Worm (Caenorhabditis elegans) whole organism, young adult: ENCODE measurements around the gene C47G2.4.

Source experiments
- B0019.2 ChIP-seq: fragments of 200-800 bp; sonication (Bioruptor generic); conservative IDR thresholded peaks from 2 replicates; pipeline ENCODE4 v1.3.6; 2022; ENCODE audit warnings: missing genetic modification reagents, missing genetic modification characterization, missing compliant biosample characterization
- B0261.1 ChIP-seq: sonication (generic microtip); optimal IDR thresholded peaks from 2 replicates; lab custom pipeline; 2016; ENCODE audit warnings: mild to moderate bottlenecking, missing genetic modification characterization, moderate library complexity, missing compliant biosample characterization
- B0336.3 ChIP-seq: fragments of 200-800 bp; sonication (Bioruptor generic); IDR thresholded peaks from 2 replicates; pipeline ENCODE4 v1.3.6; 2022; ENCODE audit warnings: missing genetic modification characterization, missing compliant biosample characterization
- C06A6.2 ChIP-seq: fragments of 200-800 bp; sonication (Bioruptor generic); conservative IDR thresholded peaks from 2 replicates; pipeline ENCODE4 v1.3.6; 2022; ENCODE audit warnings: missing genetic modification characterization, missing compliant biosample characterization
- F23B12.7 ChIP-seq: sonication (generic microtip); optimal IDR thresholded peaks from 2 replicates; lab custom pipeline; 2017; ENCODE audit warnings: missing genetic modification characterization, mild to moderate bottlenecking, missing compliant biosample characterization, antibody characterized with exemption, moderate library complexity; ENCODE audit not compliant: insufficient read depth
- F33H1.4 ChIP-seq: fragments of 200-800 bp; sonication (Bioruptor generic); IDR thresholded peaks from 2 replicates; pipeline ENCODE4 v1.3.6; 2022; ENCODE audit warnings: missing genetic modification reagents, missing genetic modification characterization, missing compliant biosample characterization
- F37B4.10 ChIP-seq: fragments of 200-800 bp; sonication (Bioruptor generic); IDR thresholded peaks from 2 replicates; pipeline ENCODE4 v1.3.6; 2022; ENCODE audit warnings: missing genetic modification characterization, missing compliant biosample characterization
- F49E8.2 ChIP-seq: sonication (generic microtip); optimal IDR thresholded peaks from 3 replicates; lab custom pipeline; 2017; ENCODE audit warnings: missing genetic modification characterization, mild to moderate bottlenecking, missing compliant biosample characterization, antibody characterized with exemption, moderate library complexity; ENCODE audit not compliant: insufficient read depth
- F57A8.1 ChIP-seq: fragments of 200-800 bp; sonication (Bioruptor generic); optimal IDR thresholded peaks from 2 replicates; lab custom pipeline; 2018; ENCODE audit warnings: mild to moderate bottlenecking, missing genetic modification characterization, moderate library complexity, missing compliant biosample characterization
- F57C9.4 ChIP-seq: sonication (generic microtip); optimal IDR thresholded peaks from 2 replicates; lab custom pipeline; 2017; ENCODE audit warnings: mild to moderate bottlenecking, missing genetic modification characterization, missing compliant biosample characterization
- K12H6.12 ChIP-seq: fragments of 200-800 bp; sonication (Bioruptor generic); optimal IDR thresholded peaks from 2 replicates; lab custom pipeline; 2018; ENCODE audit warnings: mild to moderate bottlenecking, missing genetic modification characterization, missing compliant biosample characterization
- Y56A3A.18 ChIP-seq: fragments of 200-800 bp; sonication (Bioruptor generic); IDR thresholded peaks from 2 replicates; pipeline ENCODE4 v1.3.6; 2022; ENCODE audit warnings: missing genetic modification reagents, missing genetic modification characterization, missing compliant biosample characterization
- ZK185.1 ChIP-seq: sonication (generic microtip); optimal IDR thresholded peaks from 2 replicates; lab custom pipeline; 2016; ENCODE audit warnings: mild to moderate bottlenecking, missing genetic modification characterization, missing compliant biosample characterization; ENCODE audit not compliant: poor library complexity, severe bottlenecking
- atf-7 ChIP-seq: sonication (generic microtip); optimal IDR thresholded peaks from 2 replicates; lab custom pipeline; 2017; ENCODE audit warnings: mild to moderate bottlenecking, missing genetic modification characterization, missing compliant biosample characterization
- athp-1 ChIP-seq: sonication (generic microtip); optimal IDR thresholded peaks from 2 replicates; lab custom pipeline; 2017; ENCODE audit warnings: mild to moderate bottlenecking, missing genetic modification characterization, missing compliant biosample characterization
- attf-6 ChIP-seq: fragments of 200-800 bp; sonication (Bioruptor generic); IDR thresholded peaks from 2 replicates; pipeline ENCODE4 v1.3.6; 2022; ENCODE audit warnings: missing genetic modification reagents, missing genetic modification characterization, missing compliant biosample characterization
- bed-2 ChIP-seq: fragments of 200-800 bp; sonication (Bioruptor generic); IDR thresholded peaks from 2 replicates; pipeline ENCODE4 v1.3.6; 2022; ENCODE audit warnings: missing genetic modification reagents, missing genetic modification characterization, missing compliant biosample characterization
- cebp-2 ChIP-seq: fragments of 200-800 bp; sonication (Bioruptor generic); IDR thresholded peaks from 2 replicates; pipeline ENCODE4 v1.3.6; 2022; ENCODE audit warnings: missing genetic modification characterization, missing compliant biosample characterization
- ceh-100 ChIP-seq: fragments of 200-800 bp; sonication (Bioruptor generic); IDR thresholded peaks from 2 replicates; pipeline ENCODE4 v1.3.6; 2022; ENCODE audit warnings: missing genetic modification reagents, missing genetic modification characterization, missing compliant biosample characterization
- ceh-40 ChIP-seq: fragments of 200-800 bp; sonication (Bioruptor generic); IDR thresholded peaks from 2 replicates; pipeline ENCODE4 v1.3.6; 2022; ENCODE audit warnings: missing genetic modification characterization, missing compliant biosample characterization
- ceh-91 ChIP-seq: fragments of 200-800 bp; sonication (Bioruptor generic); IDR thresholded peaks from 2 replicates; pipeline ENCODE4 v1.3.6; 2022; ENCODE audit warnings: missing genetic modification reagents, missing genetic modification characterization, missing compliant biosample characterization
- dpff-1 ChIP-seq: sonication (generic microtip); optimal IDR thresholded peaks from 2 replicates; lab custom pipeline; 2017; ENCODE audit warnings: mild to moderate bottlenecking, missing genetic modification characterization, missing compliant biosample characterization
- efl-1 ChIP-seq: fragments of 150-350 bp; optimal IDR thresholded peaks from 2 replicates; lab custom pipeline; 2014; ENCODE audit warnings: missing biosample characterization, missing genetic modification reagents, missing genetic modification characterization
- egrh-3 ChIP-seq: fragments of 200-800 bp; sonication (Bioruptor generic); IDR thresholded peaks from 2 replicates; pipeline ENCODE4 v1.3.6; 2022; ENCODE audit warnings: missing genetic modification reagents, missing genetic modification characterization, missing compliant biosample characterization
- ekl-4 ChIP-seq: fragments of 200-800 bp; sonication (Bioruptor generic); IDR thresholded peaks from 2 replicates; pipeline ENCODE4 v1.3.6; 2022; ENCODE audit warnings: missing genetic modification reagents, missing genetic modification characterization, missing compliant biosample characterization
- him-1 ChIP-seq: sonication (generic microtip); optimal IDR thresholded peaks from 2 replicates; lab custom pipeline; 2016; ENCODE audit warnings: missing genotype, missing genetic modification reagents, missing genetic modification characterization, missing compliant biosample characterization
- hmg-20 ChIP-seq: fragments of 200-800 bp; sonication (Bioruptor generic); IDR thresholded peaks from 2 replicates; pipeline ENCODE4 v1.3.6; 2022; ENCODE audit warnings: missing genetic modification reagents, missing genetic modification characterization, missing compliant biosample characterization
- hsf-1 ChIP-seq: fragments of 200-800 bp; sonication (Bioruptor generic); IDR thresholded peaks from 2 replicates; pipeline ENCODE4 v1.3.6; 2022; ENCODE audit warnings: missing genetic modification reagents, missing genetic modification characterization, missing compliant biosample characterization
- lir-1 ChIP-seq: fragments of 200-800 bp; sonication (Bioruptor generic); conservative IDR thresholded peaks from 2 replicates; pipeline ENCODE4 v1.3.6; 2022; ENCODE audit warnings: missing genetic modification reagents, missing genetic modification characterization, missing compliant biosample characterization
- lsl-1 ChIP-seq: fragments of 200-800 bp; sonication (Bioruptor generic); optimal IDR thresholded peaks from 2 replicates; lab custom pipeline; 2018; ENCODE audit warnings: mild to moderate bottlenecking, missing genetic modification characterization, moderate library complexity, missing compliant biosample characterization
- madf-6 ChIP-seq: fragments of 200-800 bp; sonication (Bioruptor generic); IDR thresholded peaks from 2 replicates; pipeline ENCODE4 v1.3.6; 2022; ENCODE audit warnings: missing genetic modification reagents, missing genetic modification characterization, missing compliant biosample characterization
- madf-8 ChIP-seq: fragments of 200-800 bp; sonication (Bioruptor generic); conservative IDR thresholded peaks from 2 replicates; pipeline ENCODE4 v1.3.6; 2022; ENCODE audit warnings: missing genetic modification reagents, missing genetic modification characterization, missing compliant biosample characterization
- nfyb-1 ChIP-seq: fragments of 200-800 bp; sonication (Bioruptor generic); IDR thresholded peaks from 2 replicates; pipeline ENCODE4 v1.3.6; 2022; ENCODE audit warnings: missing genetic modification reagents, missing genetic modification characterization, missing compliant biosample characterization
- nhr-120 ChIP-seq: fragments of 200-800 bp; sonication (Bioruptor generic); IDR thresholded peaks from 2 replicates; pipeline ENCODE4 v1.3.6; 2022; ENCODE audit warnings: missing genetic modification characterization, missing compliant biosample characterization
- rcor-1 ChIP-seq: fragments of 200-800 bp; sonication (Bioruptor generic); IDR thresholded peaks from 2 replicates; pipeline ENCODE4 v1.3.6; 2022; ENCODE audit warnings: missing genetic modification reagents, missing genetic modification characterization, missing compliant biosample characterization
- repo-1 ChIP-seq: sonication (generic microtip); optimal IDR thresholded peaks from 2 replicates; lab custom pipeline; 2017; ENCODE audit warnings: mild to moderate bottlenecking, missing genetic modification characterization, missing compliant biosample characterization
- sea-2 ChIP-seq: fragments of 200-800 bp; sonication (Bioruptor generic); IDR thresholded peaks from 2 replicates; pipeline ENCODE4 v1.3.6; 2022; ENCODE audit warnings: missing genetic modification characterization, missing compliant biosample characterization
- snpc-1.3 ChIP-seq: sonication (generic microtip); optimal IDR thresholded peaks from 2 replicates; lab custom pipeline; 2017; ENCODE audit warnings: missing genetic modification characterization, mild to moderate bottlenecking, missing compliant biosample characterization, antibody characterized with exemption, moderate library complexity, missing genotype, missing genetic modification reagents; ENCODE audit not compliant: insufficient read depth
- sptf-2 ChIP-seq: fragments of 200-800 bp; sonication (Bioruptor generic); optimal IDR thresholded peaks from 2 replicates; lab custom pipeline; 2018; ENCODE audit warnings: mild to moderate bottlenecking, missing genetic modification characterization, missing compliant biosample characterization
- tbx-9 ChIP-seq: sonication (generic microtip); optimal IDR thresholded peaks from 2 replicates; lab custom pipeline; 2016; ENCODE audit warnings: borderline replicate concordance, missing genetic modification characterization, inconsistent platforms, missing compliant biosample characterization
- xnd-1 ChIP-seq: sonication (generic microtip); optimal IDR thresholded peaks from 2 replicates; lab custom pipeline; 2016; ENCODE audit warnings: missing genotype, missing genetic modification reagents, missing genetic modification characterization, missing compliant biosample characterization
- ztf-18 ChIP-seq: sonication (generic microtip); optimal IDR thresholded peaks from 2 replicates; lab custom pipeline; 2016; ENCODE audit warnings: missing genotype, mild to moderate bottlenecking, missing genetic modification characterization, missing compliant biosample characterization
- ztf-25 ChIP-seq: fragments of 200-800 bp; sonication (Bioruptor generic); IDR thresholded peaks from 2 replicates; pipeline ENCODE4 v1.3.6; 2022; ENCODE audit warnings: missing genetic modification reagents, missing genetic modification characterization, missing compliant biosample characterization
- ztf-26 ChIP-seq: sonication (generic microtip); optimal IDR thresholded peaks from 2 replicates; lab custom pipeline; 2017; ENCODE audit warnings: missing genetic modification characterization, missing compliant biosample characterization

The C47G2.4 gene

DNA sequence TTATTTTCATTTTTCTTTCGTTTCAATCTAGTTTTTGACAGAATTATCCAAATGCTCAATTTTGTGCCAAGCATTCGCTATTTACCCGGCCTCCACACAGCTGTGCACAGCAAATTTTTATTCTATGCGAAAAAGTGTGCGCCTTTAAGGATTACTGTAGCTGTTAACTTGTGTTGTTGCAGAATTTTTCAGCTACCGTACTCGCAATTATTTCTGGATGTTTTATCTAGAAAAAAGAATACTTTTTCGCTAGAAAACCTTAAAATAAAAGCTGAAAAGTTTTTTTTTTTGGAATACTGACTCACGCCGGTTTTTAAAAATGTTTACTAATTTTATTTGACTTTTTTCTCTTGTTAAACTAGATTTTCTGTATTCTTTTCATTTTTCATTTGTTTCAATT is 51.9 kb downstream of the C47G2.4 start:
- TF ChIP-seq dpff-1 (tag; lab: Kevin White, UChicago): no peak
- no peak for TF ChIP-seq hmg-20 (GFP tag; lab: Robert Waterston, UW)
- no peak for TF ChIP-seq bed-2 (GFP tag; lab: Robert Waterston, UW)
- peak; percentile 96 for TF ChIP-seq lsl-1 (GFP tag; lab: Kevin White, UChicago)
- no peak for TF ChIP-seq cebp-2 (GFP tag; lab: Robert Waterston, UW)
- TF ChIP-seq F23B12.7: no peak
- no peak for TF ChIP-seq ZK185.1 (tag; lab: Kevin White, UChicago)
- TF ChIP-seq nfyb-1: no peak
- no peak for TF ChIP-seq hsf-1 (GFP tag; lab: Robert Waterston, UW)
- TF ChIP-seq C06A6.2 (GFP tag; lab: Robert Waterston, UW): no peak
- peak; percentile 99 for TF ChIP-seq B0019.2 (GFP tag; lab: Robert Waterston, UW)
- no peak for TF ChIP-seq ceh-100 (GFP tag; lab: Robert Waterston, UW)
- TF ChIP-seq ztf-25 (GFP tag; lab: Robert Waterston, UW): no peak
- TF ChIP-seq attf-6: no peak
- TF ChIP-seq ceh-40: no peak
- no peak for TF ChIP-seq ztf-18 (tag; lab: Kevin White, UChicago)
- peak; percentile 81 for TF ChIP-seq madf-6
- TF ChIP-seq B0261.1 (tag; lab: Kevin White, UChicago): no peak
- TF ChIP-seq B0336.3 (GFP tag; lab: Robert Waterston, UW): no peak
- no peak for TF ChIP-seq efl-1 (GFP tag; lab: Kevin White, UChicago)
- TF ChIP-seq snpc-1.3 (tag; lab: Kevin White, UChicago): no peak
- TF ChIP-seq F57A8.1: no peak
- peak; percentile 46 for TF ChIP-seq F49E8.2
- TF ChIP-seq ztf-26 (tag; lab: Kevin White, UChicago): no peak
- TF ChIP-seq rcor-1 (GFP tag; lab: Robert Waterston, UW): 0 out of 2 replicates have a peak, but pooled peaks have one; percentile 10
- TF ChIP-seq F37B4.10 (GFP tag; lab: Robert Waterston, UW): no peak
- no peak for TF ChIP-seq K12H6.12 (tag; lab: Kevin White, UChicago)
- peak; percentile 70 for TF ChIP-seq athp-1 (tag; lab: Kevin White, UChicago)
- no peak for TF ChIP-seq sptf-2
- no peak for TF ChIP-seq egrh-3 (GFP tag; lab: Robert Waterston, UW)
- no peak for TF ChIP-seq repo-1
- no peak for TF ChIP-seq nhr-120 (GFP tag; lab: Robert Waterston, UW)
- no peak for TF ChIP-seq atf-7 (tag; lab: Kevin White, UChicago)
- no peak for TF ChIP-seq tbx-9 (tag; lab: Kevin White, UChicago)
- TF ChIP-seq him-1 (tag; lab: Kevin White, UChicago): peak; percentile 76
- no peak for TF ChIP-seq sea-2
- no peak for TF ChIP-seq F57C9.4 (tag; lab: Kevin White, UChicago)
- TF ChIP-seq lir-1 (GFP tag; lab: Robert Waterston, UW): no peak
- TF ChIP-seq xnd-1 (tag; lab: Kevin White, UChicago): peak; percentile 93
- TF ChIP-seq F33H1.4: peak; percentile 56
- TF ChIP-seq Y56A3A.18 (GFP tag; lab: Robert Waterston, UW): no peak
- TF ChIP-seq madf-8 (GFP tag; lab: Robert Waterston, UW): peak; percentile 74
- peak; percentile 9; the same call in 1 of the 2 replicates for TF ChIP-seq ceh-91
- no peak for TF ChIP-seq ekl-4 (GFP tag; lab: Robert Waterston, UW)
- TF ChIP-seq, all 124 proteins: peak for 11
